Worm (Caenorhabditis elegans): ENCODE measurements around the gene W07G4.1.

Gene W07G4.1

DNA sequence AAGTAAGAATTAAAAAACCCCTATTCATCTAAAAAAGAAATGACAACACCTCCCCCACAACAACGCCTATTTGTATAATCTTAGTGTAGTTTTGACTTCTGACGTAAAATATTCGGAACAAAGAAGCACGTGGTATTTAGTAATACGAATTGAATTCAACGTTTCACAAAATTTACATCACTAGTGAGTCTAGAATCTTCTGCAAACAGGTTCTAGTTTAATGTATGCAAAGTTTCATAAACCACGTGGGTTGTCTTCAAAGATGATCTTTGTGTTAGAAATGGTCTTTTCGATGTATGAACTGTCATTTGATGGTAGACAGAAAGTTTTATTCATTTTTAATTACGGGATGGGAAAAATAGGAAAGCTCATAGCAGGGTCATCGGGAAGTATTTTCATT, 39.8 kb downstream of the W07G4.1 start:
- no peak for TF ChIP-seq mep-1 (tag; optimal IDR thresholded peaks at IDR 0.05)
- no peak for TF ChIP-seq lin-39 (tag; optimal IDR thresholded peaks at IDR 0.05)
- peak; percentile 24 for TF ChIP-seq nhr-71 (tag; optimal IDR thresholded peaks at IDR 0.05)
- no peak for TF ChIP-seq ama-1 (optimal IDR thresholded peaks at IDR 0.05)
- TF ChIP-seq lin-15B (tag; optimal IDR thresholded peaks at IDR 0.05): no peak
- TF ChIP-seq snu-23 (GFP tag; optimal IDR thresholded peaks at IDR 0.05): peak; percentile 62
- no peak for TF ChIP-seq lin-13 (GFP tag; optimal IDR thresholded peaks at IDR 0.05)
- no peak for TF ChIP-seq efl-1 (optimal IDR thresholded peaks at IDR 0.05)
- peak in 1 of 2 experiments; percentile 56 for TF ChIP-seq efl-1 (GFP tag; optimal IDR thresholded peaks at IDR 0.05 in 1 of 2)
- TF ChIP-seq lin-35 (GFP tag; optimal IDR thresholded peaks at IDR 0.05): peak in 1 of 2 experiments; percentile 18
- TF ChIP-seq efl-3 (GFP tag; optimal IDR thresholded peaks at IDR 0.05): no peak
- TF ChIP-seq hlh-17 (GFP tag; optimal IDR thresholded peaks at IDR 0.05; ENCODE audit: borderline replicate concordance): no peak
- no peak for TF ChIP-seq ceh-8 (GFP tag; optimal IDR thresholded peaks at IDR 0.05)
- TF ChIP-seq mdl-1 (tag; optimal IDR thresholded peaks at IDR 0.05): no peak
- TF ChIP-seq skn-1 (tag; optimal IDR thresholded peaks at IDR 0.05): no peak
- TF ChIP-seq ztf-4 (tag; optimal IDR thresholded peaks at IDR 0.05): no peak
- TF ChIP-seq nhr-85 (tag): peak; percentile 70
- no peak for TF ChIP-seq ceh-82 (tag; optimal IDR thresholded peaks at IDR 0.05)
- TF ChIP-seq Y116A8C.19 (tag; optimal IDR thresholded peaks at IDR 0.05; ENCODE audit: borderline replicate concordance): no peak
- no peak for TF ChIP-seq zag-1 (tag; optimal IDR thresholded peaks at IDR 0.05)
- no peak for TF ChIP-seq nhr-237 (tag; optimal IDR thresholded peaks at IDR 0.05)
- TF ChIP-seq dsc-1 (tag; optimal IDR thresholded peaks at IDR 0.05): peak; percentile 28
- no peak for TF ChIP-seq fkh-4 (tag; optimal IDR thresholded peaks at IDR 0.05; ENCODE audit: borderline replicate concordance)
- peak; percentile 42 for TF ChIP-seq nhr-20 (tag; optimal IDR thresholded peaks at IDR 0.05)
- no peak for TF ChIP-seq egl-27 (tag; optimal IDR thresholded peaks at IDR 0.05)
- peak; percentile 2 for TF ChIP-seq xbp-1 (tag; optimal IDR thresholded peaks at IDR 0.05)
- TF ChIP-seq unc-30 (tag; optimal IDR thresholded peaks at IDR 0.05): no peak

DNA sequence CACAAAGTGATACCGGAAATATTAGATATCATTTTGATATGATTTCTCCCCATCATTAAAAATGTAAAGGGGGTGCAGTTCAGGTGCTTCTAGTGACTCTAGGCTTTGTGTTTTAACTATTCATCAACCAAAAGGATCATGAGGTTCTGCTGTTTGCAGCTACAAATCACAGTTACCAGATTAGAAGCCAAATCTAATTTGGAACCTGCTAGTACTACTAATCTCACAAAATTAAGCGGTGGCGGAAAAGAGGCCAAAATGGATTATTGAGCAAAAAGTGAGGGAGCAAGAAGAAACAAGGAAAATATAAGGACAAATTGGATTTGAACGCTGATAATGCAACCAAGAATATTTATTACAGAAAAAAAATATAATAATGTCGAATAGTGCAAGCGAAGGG, 40.8 kb downstream of the W07G4.1 start:
- TF ChIP-seq aly-2 (tag; optimal IDR thresholded peaks at IDR 0.05): no peak
- TF ChIP-seq C04F5.9 (tag; optimal IDR thresholded peaks at IDR 0.05): no peak
- no peak for TF ChIP-seq C34B4.2 (tag; optimal IDR thresholded peaks at IDR 0.05)
- TF ChIP-seq nhr-11 (tag; optimal IDR thresholded peaks at IDR 0.05): no peak
- no peak for TF ChIP-seq unc-62 (GFP tag; optimal IDR thresholded peaks at IDR 0.05)
- TF ChIP-seq ceh-63 (GFP tag; optimal IDR thresholded peaks at IDR 0.05): no peak
- peak; percentile 70 for TF ChIP-seq dsc-1 (tag; optimal IDR thresholded peaks at IDR 0.05)
- no peak for TF ChIP-seq lin-15B (tag; optimal IDR thresholded peaks at IDR 0.05)
- no peak for TF ChIP-seq jun-1 (tag; optimal IDR thresholded peaks at IDR 0.05)
- peak; percentile 19 for TF ChIP-seq pax-3 (tag; optimal IDR thresholded peaks at IDR 0.05)
- no peak for TF ChIP-seq hlh-17 (GFP tag; optimal IDR thresholded peaks at IDR 0.05; ENCODE audit: borderline replicate concordance)
- TF ChIP-seq zip-4 (GFP tag; optimal IDR thresholded peaks at IDR 0.05): no peak
- TF ChIP-seq isw-1 (GFP tag; IDR thresholded peaks at IDR 0.05): no peak
- no peak for TF ChIP-seq skn-1 (tag; optimal IDR thresholded peaks at IDR 0.05)

DNA sequence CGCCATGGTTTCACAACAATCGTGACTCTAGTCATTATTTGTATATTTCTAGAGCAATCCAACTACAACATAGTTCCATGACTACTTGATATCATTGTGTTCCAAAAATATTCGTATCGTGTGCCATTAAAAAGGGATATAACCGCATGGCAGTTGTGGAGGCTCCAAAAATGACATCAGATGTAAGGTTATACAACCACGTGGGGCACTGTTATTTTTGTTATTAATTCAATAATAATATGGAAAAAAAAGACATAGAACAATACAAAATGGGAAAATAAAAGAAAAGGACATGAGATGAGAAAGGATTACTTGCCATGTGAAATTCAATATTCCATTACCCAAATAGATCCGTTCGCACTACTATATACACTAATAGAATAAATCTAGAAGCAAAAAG, 42.1 kb downstream of the W07G4.1 start:
- TF ChIP-seq dsc-1 (tag; optimal IDR thresholded peaks at IDR 0.05): peak; percentile 62
- TF ChIP-seq pax-3 (tag; optimal IDR thresholded peaks at IDR 0.05): peak; percentile 61
- no peak for TF ChIP-seq C34B4.2 (tag; optimal IDR thresholded peaks at IDR 0.05)

DNA sequence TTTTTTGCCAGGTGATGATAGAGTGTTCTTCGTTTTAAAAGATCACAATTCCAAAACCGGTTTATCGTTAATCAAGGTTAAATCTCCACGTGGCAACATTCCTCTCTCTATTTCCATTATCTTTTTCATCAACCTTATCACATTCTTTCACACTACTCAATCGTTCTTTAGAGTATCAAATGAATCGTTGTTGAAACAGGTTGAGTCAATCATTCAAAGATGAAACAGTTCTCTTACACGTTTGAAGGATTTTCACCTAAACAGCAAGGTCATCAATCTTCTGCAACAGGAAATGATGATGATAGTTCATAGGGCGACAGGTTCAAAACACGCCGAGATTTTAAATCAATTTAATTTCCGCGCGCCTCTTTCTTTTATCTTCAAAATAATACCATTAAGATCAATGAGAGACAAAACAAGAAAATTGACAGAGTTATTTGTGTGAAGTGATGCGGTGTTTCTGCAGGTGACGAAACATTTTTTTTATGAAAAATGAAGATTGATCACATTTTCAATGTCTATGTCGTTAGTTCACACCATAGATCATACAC, 47.9 kb downstream of the W07G4.1 start:
- TF ChIP-seq sptf-1 (tag; optimal IDR thresholded peaks at IDR 0.05) (no peak), F16B12.6 (tag; optimal IDR thresholded peaks at IDR 0.05) (no peak), skn-1 (tag; optimal IDR thresholded peaks at IDR 0.05) (no peak), lin-13 (GFP tag; optimal IDR thresholded peaks at IDR 0.05) (no peak), isw-1 (GFP tag; IDR thresholded peaks at IDR 0.05) (no peak), nhr-76 (tag; optimal IDR thresholded peaks at IDR 0.05) (no peak), snpc-4 (tag; optimal IDR thresholded peaks at IDR 0.05) (no peak), rnt-1 (tag; optimal IDR thresholded peaks at IDR 0.05) (no peak), ces-1 (GFP tag; optimal IDR thresholded peaks at IDR 0.05) (no peak), vab-15 (tag; optimal IDR thresholded peaks at IDR 0.05) (peak; percentile 74), jun-1 (tag; optimal IDR thresholded peaks at IDR 0.05) (no peak), Y116A8C.19 (tag; optimal IDR thresholded peaks at IDR 0.05; ENCODE audit: borderline replicate concordance) (no peak), dsc-1 (tag; optimal IDR thresholded peaks at IDR 0.05) (no peak), lin-15B (tag; optimal IDR thresholded peaks at IDR 0.05) (no peak), hlh-4 (tag; optimal IDR thresholded peaks at IDR 0.05) (no peak), nhr-85 (tag) (peak; percentile 100), elt-3 (tag; optimal IDR thresholded peaks at IDR 0.05) (peak in 5 of 6 experiments; percentile 86 to 100 (median 96)), lin-39 (tag; optimal IDR thresholded peaks at IDR 0.05) (peak; percentile 75), nhr-237 (tag; optimal IDR thresholded peaks at IDR 0.05) (no peak), nhr-11 (tag; optimal IDR thresholded peaks at IDR 0.05) (peak; percentile 47), irx-1 (tag; optimal IDR thresholded peaks at IDR 0.05) (peak; percentile 87)

Measured in whole organism, L1 larva.